Worm (Caenorhabditis elegans) whole organism, young adult: ENCODE results near the gene R151.1.

Experiments used
- B0019.2 ChIP-seq: fragments of 200-800 bp; sonication (Bioruptor generic); conservative IDR thresholded peaks from 2 replicates; pipeline ENCODE4 v1.3.6; 2022; ENCODE audit warnings: missing genetic modification reagents, missing genetic modification characterization, missing compliant biosample characterization
- B0035.1 ChIP-seq: sonication (generic microtip); optimal IDR thresholded peaks from 2 replicates; lab custom pipeline; 2016; ENCODE audit warnings: missing genetic modification characterization, mild to moderate bottlenecking, missing compliant biosample characterization, missing genotype, missing genetic modification reagents
- B0261.1 ChIP-seq: sonication (generic microtip); optimal IDR thresholded peaks from 2 replicates; lab custom pipeline; 2016; ENCODE audit warnings: mild to moderate bottlenecking, missing genetic modification characterization, moderate library complexity, missing compliant biosample characterization
- F23B12.7 ChIP-seq: sonication (generic microtip); optimal IDR thresholded peaks from 2 replicates; lab custom pipeline; 2017; ENCODE audit warnings: missing genetic modification characterization, mild to moderate bottlenecking, missing compliant biosample characterization, antibody characterized with exemption, moderate library complexity; ENCODE audit not compliant: insufficient read depth
- F49E8.2 ChIP-seq: sonication (generic microtip); optimal IDR thresholded peaks from 3 replicates; lab custom pipeline; 2017; ENCODE audit warnings: missing genetic modification characterization, mild to moderate bottlenecking, missing compliant biosample characterization, antibody characterized with exemption, moderate library complexity; ENCODE audit not compliant: insufficient read depth
- F52B5.7 ChIP-seq: sonication (generic microtip); optimal IDR thresholded peaks from 2 replicates; lab custom pipeline; 2016; ENCODE audit warnings: mild to moderate bottlenecking, missing genetic modification characterization, missing compliant biosample characterization
- F57C9.4 ChIP-seq: sonication (generic microtip); optimal IDR thresholded peaks from 2 replicates; lab custom pipeline; 2017; ENCODE audit warnings: mild to moderate bottlenecking, missing genetic modification characterization, missing compliant biosample characterization
- T07F8.4 ChIP-seq: sonication (generic microtip); optimal IDR thresholded peaks from 2 replicates; lab custom pipeline; 2016; ENCODE audit warnings: mild to moderate bottlenecking, missing genetic modification characterization, moderate library complexity, missing compliant biosample characterization
- Y67H2A.10 ChIP-seq: fragments of 200-800 bp; sonication (Bioruptor generic); conservative IDR thresholded peaks from 2 replicates; pipeline ENCODE4 v1.3.6; 2022; ENCODE audit warnings: missing genetic modification reagents, missing genetic modification characterization, missing compliant biosample characterization
- Y79H2A.3 ChIP-seq: fragments of 200-800 bp; sonication (Bioruptor generic); conservative IDR thresholded peaks from 2 replicates; pipeline ENCODE4 v1.3.6; 2022; ENCODE audit warnings: missing genetic modification reagents, missing genetic modification characterization, missing compliant biosample characterization
- Y95B8A.8 ChIP-seq: fragments of 200-800 bp; sonication (Bioruptor generic); IDR thresholded peaks from 2 replicates; pipeline ENCODE4 v1.3.6; 2022; ENCODE audit warnings: missing genetic modification reagents, missing genetic modification characterization, missing compliant biosample characterization
- ama-1 ChIP-seq, 3 experiments: fragments of 150-350 bp in 1 of 3; sonication (generic microtip) in 2 of 3; optimal IDR thresholded peaks; 2 replicates each; lab custom pipeline; 2014 to 2018; ENCODE audit warnings: missing biosample characterization in 2 of 3, missing genetic modification characterization in 2 of 3, missing genetic modification reagents in 2 of 3
- aptf-3 ChIP-seq: fragments of 200-800 bp; sonication (Bioruptor generic); IDR thresholded peaks from 2 replicates; pipeline ENCODE4 v1.3.6; 2022; ENCODE audit warnings: missing genetic modification characterization, missing compliant biosample characterization
- atf-7 ChIP-seq: sonication (generic microtip); optimal IDR thresholded peaks from 2 replicates; lab custom pipeline; 2017; ENCODE audit warnings: mild to moderate bottlenecking, missing genetic modification characterization, missing compliant biosample characterization
- athp-1 ChIP-seq: sonication (generic microtip); optimal IDR thresholded peaks from 2 replicates; lab custom pipeline; 2017; ENCODE audit warnings: mild to moderate bottlenecking, missing genetic modification characterization, missing compliant biosample characterization
- attf-6 ChIP-seq: fragments of 200-800 bp; sonication (Bioruptor generic); IDR thresholded peaks from 2 replicates; pipeline ENCODE4 v1.3.6; 2022; ENCODE audit warnings: missing genetic modification reagents, missing genetic modification characterization, missing compliant biosample characterization
- ccch-3 ChIP-seq: fragments of 200-800 bp; sonication (Bioruptor generic); optimal IDR thresholded peaks from 2 replicates; lab custom pipeline; 2018; ENCODE audit warnings: mild to moderate bottlenecking, missing genetic modification characterization, missing compliant biosample characterization
- cebp-2 ChIP-seq: fragments of 200-800 bp; sonication (Bioruptor generic); IDR thresholded peaks from 2 replicates; pipeline ENCODE4 v1.3.6; 2022; ENCODE audit warnings: missing genetic modification characterization, missing compliant biosample characterization
- ceh-100 ChIP-seq: fragments of 200-800 bp; sonication (Bioruptor generic); IDR thresholded peaks from 2 replicates; pipeline ENCODE4 v1.3.6; 2022; ENCODE audit warnings: missing genetic modification reagents, missing genetic modification characterization, missing compliant biosample characterization
- ceh-27 ChIP-seq: fragments of 200-800 bp; sonication (Bioruptor generic); optimal IDR thresholded peaks from 2 replicates; lab custom pipeline; 2018; ENCODE audit warnings: mild to moderate bottlenecking, missing genetic modification characterization, moderate library complexity, missing compliant biosample characterization
- ceh-40 ChIP-seq: fragments of 200-800 bp; sonication (Bioruptor generic); IDR thresholded peaks from 2 replicates; pipeline ENCODE4 v1.3.6; 2022; ENCODE audit warnings: missing genetic modification characterization, missing compliant biosample characterization
- ceh-91 ChIP-seq: fragments of 200-800 bp; sonication (Bioruptor generic); IDR thresholded peaks from 2 replicates; pipeline ENCODE4 v1.3.6; 2022; ENCODE audit warnings: missing genetic modification reagents, missing genetic modification characterization, missing compliant biosample characterization
- dox-1 ChIP-seq: fragments of 200-800 bp; sonication (Bioruptor generic); IDR thresholded peaks from 2 replicates; pipeline ENCODE4 v1.3.6; 2022; ENCODE audit warnings: missing genetic modification reagents, missing genetic modification characterization, missing compliant biosample characterization
- egrh-3 ChIP-seq: fragments of 200-800 bp; sonication (Bioruptor generic); IDR thresholded peaks from 2 replicates; pipeline ENCODE4 v1.3.6; 2022; ENCODE audit warnings: missing genetic modification reagents, missing genetic modification characterization, missing compliant biosample characterization
- fkh-3 ChIP-seq: sonication (generic microtip); optimal IDR thresholded peaks from 2 replicates; lab custom pipeline; 2016; ENCODE audit warnings: mild to moderate bottlenecking, missing genetic modification characterization, missing compliant biosample characterization
- hlh-26 ChIP-seq: fragments of 200-800 bp; sonication (Bioruptor generic); conservative IDR thresholded peaks from 2 replicates; pipeline ENCODE4 v1.3.6; 2022; ENCODE audit warnings: missing genetic modification reagents, missing genetic modification characterization, missing compliant biosample characterization
- lag-1 ChIP-seq: fragments of 200-800 bp; sonication (Bioruptor generic); IDR thresholded peaks from 2 replicates; pipeline ENCODE4 v1.3.6; 2022; ENCODE audit warnings: missing genetic modification reagents, missing genetic modification characterization, missing compliant biosample characterization
- lin-26 ChIP-seq: fragments of 200-800 bp; sonication (Bioruptor generic); IDR thresholded peaks from 2 replicates; pipeline ENCODE4 v1.3.6; 2022; ENCODE audit warnings: missing genetic modification reagents, missing genetic modification characterization, missing compliant biosample characterization
- lin-40 ChIP-seq: sonication (generic microtip); optimal IDR thresholded peaks from 2 replicates; lab custom pipeline; 2016; ENCODE audit warnings: missing genetic modification characterization, mild to moderate bottlenecking, missing compliant biosample characterization, missing genotype, missing genetic modification reagents
- lin-54 ChIP-seq: fragments of 200-800 bp; sonication (Bioruptor generic); optimal IDR thresholded peaks from 2 replicates; lab custom pipeline; 2018; ENCODE audit warnings: mild to moderate bottlenecking, missing genetic modification characterization, missing compliant biosample characterization
- lsl-1 ChIP-seq: fragments of 200-800 bp; sonication (Bioruptor generic); optimal IDR thresholded peaks from 2 replicates; lab custom pipeline; 2018; ENCODE audit warnings: mild to moderate bottlenecking, missing genetic modification characterization, moderate library complexity, missing compliant biosample characterization
- lsy-27 ChIP-seq: sonication (generic microtip); optimal IDR thresholded peaks from 2 replicates; lab custom pipeline; 2017; ENCODE audit warnings: missing genetic modification characterization, mild to moderate bottlenecking, missing compliant biosample characterization, antibody characterized with exemption, missing genotype, borderline replicate concordance; ENCODE audit not compliant: insufficient read depth
- madf-6 ChIP-seq: fragments of 200-800 bp; sonication (Bioruptor generic); IDR thresholded peaks from 2 replicates; pipeline ENCODE4 v1.3.6; 2022; ENCODE audit warnings: missing genetic modification reagents, missing genetic modification characterization, missing compliant biosample characterization
- mcd-1 ChIP-seq: fragments of 200-800 bp; sonication (Bioruptor generic); IDR thresholded peaks from 2 replicates; pipeline ENCODE4 v1.3.6; 2022; ENCODE audit warnings: missing genetic modification reagents, missing genetic modification characterization, missing compliant biosample characterization
- nhr-179 ChIP-seq: sonication (generic microtip); optimal IDR thresholded peaks from 2 replicates; lab custom pipeline; 2016; ENCODE audit warnings: mild to moderate bottlenecking, missing genetic modification characterization, missing compliant biosample characterization
- nhr-27 ChIP-seq: fragments of 200-800 bp; sonication (Bioruptor generic); optimal IDR thresholded peaks from 2 replicates; lab custom pipeline; 2018; ENCODE audit warnings: mild to moderate bottlenecking, missing genetic modification characterization, moderate library complexity, missing compliant biosample characterization
- nhr-80 ChIP-seq: sonication (generic microtip); optimal IDR thresholded peaks from 2 replicates; lab custom pipeline; 2016; ENCODE audit warnings: missing genetic modification characterization, missing compliant biosample characterization
- pha-4 ChIP-seq: fragments of 150-350 bp; sonication (generic microtip); optimal IDR thresholded peaks from 2 replicates; lab custom pipeline; 2014; ENCODE audit warnings: missing biosample characterization, missing genetic modification reagents, missing genetic modification characterization
- sdz-38 ChIP-seq: sonication (generic microtip); optimal IDR thresholded peaks from 2 replicates; lab custom pipeline; 2016; ENCODE audit warnings: missing genotype, missing genetic modification characterization, missing compliant biosample characterization
- snpc-1.3 ChIP-seq: sonication (generic microtip); optimal IDR thresholded peaks from 2 replicates; lab custom pipeline; 2017; ENCODE audit warnings: missing genetic modification characterization, mild to moderate bottlenecking, missing compliant biosample characterization, antibody characterized with exemption, moderate library complexity, missing genotype, missing genetic modification reagents; ENCODE audit not compliant: insufficient read depth
- snpc-4 ChIP-seq, 5 experiments: fragments of 150-350 bp in 1 of 5; sonication (generic microtip) in 4 of 5; optimal IDR thresholded peaks; 2 replicates each; lab custom pipeline; 2014 to 2018; ENCODE audit warnings: missing genetic modification characterization in 5 of 5, missing biosample characterization in 3 of 5, antibody characterized with exemption in 2 of 5, mild to moderate bottlenecking in 2 of 5, missing compliant biosample characterization in 2 of 5, missing genotype in 2 of 5, moderate library complexity in 2 of 5, missing genetic modification reagents in 1 of 5
- sptf-2 ChIP-seq: fragments of 200-800 bp; sonication (Bioruptor generic); optimal IDR thresholded peaks from 2 replicates; lab custom pipeline; 2018; ENCODE audit warnings: mild to moderate bottlenecking, missing genetic modification characterization, missing compliant biosample characterization
- tlf-1 ChIP-seq: fragments of 200-800 bp; sonication (Bioruptor generic); optimal IDR thresholded peaks from 2 replicates; lab custom pipeline; 2018; ENCODE audit warnings: mild to moderate bottlenecking, missing genetic modification characterization, missing compliant biosample characterization
- unc-130 ChIP-seq: sonication (generic microtip); optimal IDR thresholded peaks from 2 replicates; lab custom pipeline; 2016; ENCODE audit warnings: missing genetic modification reagents, missing genetic modification characterization, missing compliant biosample characterization
- zim-3 ChIP-seq: sonication (generic microtip); optimal IDR thresholded peaks from 2 replicates; lab custom pipeline; 2017; ENCODE audit warnings: mild to moderate bottlenecking, missing genetic modification characterization, moderate library complexity, missing compliant biosample characterization
- ztf-18 ChIP-seq: sonication (generic microtip); optimal IDR thresholded peaks from 2 replicates; lab custom pipeline; 2016; ENCODE audit warnings: missing genotype, mild to moderate bottlenecking, missing genetic modification characterization, missing compliant biosample characterization
- ztf-25 ChIP-seq: fragments of 200-800 bp; sonication (Bioruptor generic); IDR thresholded peaks from 2 replicates; pipeline ENCODE4 v1.3.6; 2022; ENCODE audit warnings: missing genetic modification reagents, missing genetic modification characterization, missing compliant biosample characterization
- ztf-3 ChIP-seq: fragments of 200-800 bp; sonication (Bioruptor generic); optimal IDR thresholded peaks from 2 replicates; lab custom pipeline; 2018; ENCODE audit warnings: mild to moderate bottlenecking, missing genetic modification characterization, missing compliant biosample characterization

R151.1 gene

ce11 chrIII:7209721-7210120 lies 6.6 kb upstream of the R151.1 start, which contains the start of gene R151.2 (continued):
- TF ChIP-seq lsl-1 (GFP tag; lab: Kevin White, UChicago) (peak; percentile 42), snpc-1.3 (no peak), T07F8.4 (tag; lab: Kevin White, UChicago) (no peak), cebp-2 (no peak), Y67H2A.10 (GFP tag; lab: Robert Waterston, UW) (no peak), Y95B8A.8 (GFP tag; lab: Robert Waterston, UW) (no peak), B0019.2 (no peak), ztf-3 (no peak), mcd-1 (GFP tag; lab: Robert Waterston, UW) (no peak), ama-1 (optimal IDR thresholded peaks at IDR 0.05; lab: Kevin White, UChicago) (no peak), ama-1 (GFP tag; optimal IDR thresholded peaks at IDR 0.05; lab: Kevin White, UChicago) (peak in 1 of 2 experiments; percentile 61), nhr-179 (tag; lab: Kevin White, UChicago) (no peak), aptf-3 (no peak), sdz-38 (tag; lab: Kevin White, UChicago) (no peak), tlf-1 (GFP tag; lab: Kevin White, UChicago) (peak; percentile 36), fkh-3 (no peak), sptf-2 (no peak), lag-1 (no peak), unc-130 (GFP tag; lab: Kevin White, UChicago) (no peak), lsy-27 (tag; lab: Kevin White, UChicago) (no peak), pha-4 (tag; lab: Kevin White, UChicago) (no peak), ceh-100 (peak; percentile 24; the same call in 1 of the 2 replicates), F49E8.2 (peak; percentile 57), F57C9.4 (no peak), ceh-27 (GFP tag; lab: Kevin White, UChicago) (no peak), F23B12.7 (tag; lab: Kevin White, UChicago) (no peak), nhr-80 (tag; lab: Kevin White, UChicago) (no peak), ztf-18 (tag; lab: Kevin White, UChicago) (no peak), atf-7 (tag; lab: Kevin White, UChicago) (no peak), athp-1 (tag; lab: Kevin White, UChicago) (peak; percentile 12), lin-54 (peak; percentile 53), lin-40 (tag; lab: Kevin White, UChicago) (no peak), ceh-91 (GFP tag; lab: Robert Waterston, UW) (no peak), B0035.1 (tag; lab: Kevin White, UChicago) (no peak), egrh-3 (GFP tag; lab: Robert Waterston, UW) (no peak), B0261.1 (tag; lab: Kevin White, UChicago) (no peak), lin-26 (GFP tag; lab: Robert Waterston, UW) (0 out of 2 replicates have a peak, but pooled peaks have one; percentile 39), ceh-40 (GFP tag; lab: Robert Waterston, UW) (no peak), dox-1 (0 out of 2 replicates have a peak, but pooled peaks have one; percentile 12), ztf-25 (GFP tag; lab: Robert Waterston, UW) (no peak), attf-6 (peak; percentile 60), madf-6 (GFP tag; lab: Robert Waterston, UW) (0 out of 2 replicates have a peak, but pooled peaks have one; percentile 28), zim-3 (tag; lab: Kevin White, UChicago) (no peak), Y79H2A.3 (no peak), snpc-4 (GFP tag; optimal IDR thresholded peaks at IDR 0.05; lab: Kevin White, UChicago) (no peak), snpc-4 (tag; optimal IDR thresholded peaks at IDR 0.05; lab: Kevin White, UChicago) (peak in 1 of 4 experiments; percentile 3), hlh-26 (GFP tag; lab: Robert Waterston, UW) (no peak), nhr-27 (tag; lab: Kevin White, UChicago) (no peak), F52B5.7 (tag; lab: Kevin White, UChicago) (no peak), ccch-3 (no peak)
